Worm (Caenorhabditis elegans) whole organism, young adult: ENCODE measurements around the gene cyk-7.

ENCODE experiments used
- B0261.1 ChIP-seq: sonication (generic microtip); optimal IDR thresholded peaks from 2 replicates; lab custom pipeline; 2016; ENCODE audit warnings: mild to moderate bottlenecking, missing genetic modification characterization, moderate library complexity, missing compliant biosample characterization
- F39B2.1 ChIP-seq: fragments of 200-800 bp; sonication (Bioruptor generic); IDR thresholded peaks from 2 replicates; pipeline ENCODE4 v1.3.6; 2022; ENCODE audit warnings: missing genetic modification reagents, missing genetic modification characterization, missing compliant biosample characterization
- K11D2.4 ChIP-seq: fragments of 200-800 bp; sonication (Bioruptor generic); IDR thresholded peaks from 2 replicates; pipeline ENCODE4 v1.3.6; 2022; ENCODE audit warnings: missing genetic modification reagents, missing genetic modification characterization, missing compliant biosample characterization
- Y53G8AR.9 ChIP-seq: fragments of 200-800 bp; sonication (Bioruptor generic); conservative IDR thresholded peaks from 2 replicates; pipeline ENCODE4 v1.3.6; 2022; ENCODE audit warnings: missing genetic modification reagents, missing genetic modification characterization, missing compliant biosample characterization
- Y79H2A.3 ChIP-seq: fragments of 200-800 bp; sonication (Bioruptor generic); conservative IDR thresholded peaks from 2 replicates; pipeline ENCODE4 v1.3.6; 2022; ENCODE audit warnings: missing genetic modification reagents, missing genetic modification characterization, missing compliant biosample characterization
- atf-7 ChIP-seq: sonication (generic microtip); optimal IDR thresholded peaks from 2 replicates; lab custom pipeline; 2017; ENCODE audit warnings: mild to moderate bottlenecking, missing genetic modification characterization, missing compliant biosample characterization
- attf-5 ChIP-seq: fragments of 200-800 bp; sonication (Bioruptor generic); optimal IDR thresholded peaks from 2 replicates; lab custom pipeline; 2018; ENCODE audit warnings: mild to moderate bottlenecking, missing genetic modification characterization, missing compliant biosample characterization
- ccch-3 ChIP-seq: fragments of 200-800 bp; sonication (Bioruptor generic); optimal IDR thresholded peaks from 2 replicates; lab custom pipeline; 2018; ENCODE audit warnings: mild to moderate bottlenecking, missing genetic modification characterization, missing compliant biosample characterization
- cebp-2 ChIP-seq: fragments of 200-800 bp; sonication (Bioruptor generic); IDR thresholded peaks from 2 replicates; pipeline ENCODE4 v1.3.6; 2022; ENCODE audit warnings: missing genetic modification characterization, missing compliant biosample characterization
- ceh-100 ChIP-seq: fragments of 200-800 bp; sonication (Bioruptor generic); IDR thresholded peaks from 2 replicates; pipeline ENCODE4 v1.3.6; 2022; ENCODE audit warnings: missing genetic modification reagents, missing genetic modification characterization, missing compliant biosample characterization
- ceh-27 ChIP-seq: fragments of 200-800 bp; sonication (Bioruptor generic); optimal IDR thresholded peaks from 2 replicates; lab custom pipeline; 2018; ENCODE audit warnings: mild to moderate bottlenecking, missing genetic modification characterization, moderate library complexity, missing compliant biosample characterization
- ceh-40 ChIP-seq: fragments of 200-800 bp; sonication (Bioruptor generic); IDR thresholded peaks from 2 replicates; pipeline ENCODE4 v1.3.6; 2022; ENCODE audit warnings: missing genetic modification characterization, missing compliant biosample characterization
- ceh-79 ChIP-seq: sonication (generic microtip); optimal IDR thresholded peaks from 2 replicates; lab custom pipeline; 2017; ENCODE audit warnings: mild to moderate bottlenecking, missing genetic modification characterization, missing compliant biosample characterization
- dpl-1 ChIP-seq: fragments of 150-350 bp; optimal IDR thresholded peaks from 2 replicates; lab custom pipeline; 2014; ENCODE audit warnings: missing biosample characterization, missing genetic modification reagents, missing genetic modification characterization
- ekl-4 ChIP-seq: fragments of 200-800 bp; sonication (Bioruptor generic); IDR thresholded peaks from 2 replicates; pipeline ENCODE4 v1.3.6; 2022; ENCODE audit warnings: missing genetic modification reagents, missing genetic modification characterization, missing compliant biosample characterization
- ets-4 ChIP-seq: fragments of 200-800 bp; sonication (Bioruptor generic); optimal IDR thresholded peaks from 2 replicates; lab custom pipeline; 2018; ENCODE audit warnings: mild to moderate bottlenecking, missing genetic modification characterization, missing compliant biosample characterization
- fkh-3 ChIP-seq: sonication (generic microtip); optimal IDR thresholded peaks from 2 replicates; lab custom pipeline; 2016; ENCODE audit warnings: mild to moderate bottlenecking, missing genetic modification characterization, missing compliant biosample characterization
- gei-17 ChIP-seq: fragments of 200-800 bp; sonication (Bioruptor generic); optimal IDR thresholded peaks from 2 replicates; lab custom pipeline; 2018; ENCODE audit warnings: mild to moderate bottlenecking, missing genetic modification characterization, missing compliant biosample characterization
- him-1 ChIP-seq: sonication (generic microtip); optimal IDR thresholded peaks from 2 replicates; lab custom pipeline; 2016; ENCODE audit warnings: missing genotype, missing genetic modification reagents, missing genetic modification characterization, missing compliant biosample characterization
- hlh-12 ChIP-seq: sonication (generic microtip); optimal IDR thresholded peaks from 2 replicates; lab custom pipeline; 2016; ENCODE audit warnings: missing genetic modification characterization, missing compliant biosample characterization
- hsf-1 ChIP-seq: fragments of 200-800 bp; sonication (Bioruptor generic); IDR thresholded peaks from 2 replicates; pipeline ENCODE4 v1.3.6; 2022; ENCODE audit warnings: missing genetic modification reagents, missing genetic modification characterization, missing compliant biosample characterization
- let-607 ChIP-seq, 2 experiments: fragments of 200-800 bp in 1 of 2; sonication (Bioruptor generic) in 1 of 2; sonication (generic microtip) in 1 of 2; optimal IDR thresholded peaks; 2 replicates each; lab custom pipeline; 2016 to 2018; ENCODE audit warnings: mild to moderate bottlenecking in 2 of 2, missing compliant biosample characterization in 2 of 2, missing genetic modification characterization in 2 of 2, moderate library complexity in 2 of 2, missing genotype in 1 of 2
- lin-35 ChIP-seq, 3 experiments: fragments of 150-350 bp in 2 of 3; sonication (generic microtip) in 1 of 3; optimal IDR thresholded peaks; 2 replicates each; lab custom pipeline; 2014 to 2018; ENCODE audit warnings: missing biosample characterization in 3 of 3, missing genetic modification characterization in 3 of 3, missing genetic modification reagents in 3 of 3
- lir-1 ChIP-seq: fragments of 200-800 bp; sonication (Bioruptor generic); conservative IDR thresholded peaks from 2 replicates; pipeline ENCODE4 v1.3.6; 2022; ENCODE audit warnings: missing genetic modification reagents, missing genetic modification characterization, missing compliant biosample characterization
- lsl-1 ChIP-seq: fragments of 200-800 bp; sonication (Bioruptor generic); optimal IDR thresholded peaks from 2 replicates; lab custom pipeline; 2018; ENCODE audit warnings: mild to moderate bottlenecking, missing genetic modification characterization, moderate library complexity, missing compliant biosample characterization
- mcd-1 ChIP-seq: fragments of 200-800 bp; sonication (Bioruptor generic); IDR thresholded peaks from 2 replicates; pipeline ENCODE4 v1.3.6; 2022; ENCODE audit warnings: missing genetic modification reagents, missing genetic modification characterization, missing compliant biosample characterization
- mes-4 ChIP-seq: sonication (generic microtip); optimal IDR thresholded peaks from 2 replicates; lab custom pipeline; 2016; ENCODE audit warnings: missing genotype, missing genetic modification characterization, missing compliant biosample characterization
- nfya-2 ChIP-seq: fragments of 200-800 bp; sonication (Bioruptor generic); IDR thresholded peaks from 2 replicates; pipeline ENCODE4 v1.3.6; 2022; ENCODE audit warnings: missing genetic modification reagents, missing genetic modification characterization, missing compliant biosample characterization
- nhr-80 ChIP-seq: sonication (generic microtip); optimal IDR thresholded peaks from 2 replicates; lab custom pipeline; 2016; ENCODE audit warnings: missing genetic modification characterization, missing compliant biosample characterization
- repo-1 ChIP-seq: sonication (generic microtip); optimal IDR thresholded peaks from 2 replicates; lab custom pipeline; 2017; ENCODE audit warnings: mild to moderate bottlenecking, missing genetic modification characterization, missing compliant biosample characterization
- snpc-1.3 ChIP-seq: sonication (generic microtip); optimal IDR thresholded peaks from 2 replicates; lab custom pipeline; 2017; ENCODE audit warnings: missing genetic modification characterization, mild to moderate bottlenecking, missing compliant biosample characterization, antibody characterized with exemption, moderate library complexity, missing genotype, missing genetic modification reagents; ENCODE audit not compliant: insufficient read depth
- somi-1 ChIP-seq: fragments of 200-800 bp; sonication (Bioruptor generic); optimal IDR thresholded peaks from 2 replicates; lab custom pipeline; 2018; ENCODE audit warnings: mild to moderate bottlenecking, missing genetic modification characterization, missing compliant biosample characterization
- sptf-2 ChIP-seq: fragments of 200-800 bp; sonication (Bioruptor generic); optimal IDR thresholded peaks from 2 replicates; lab custom pipeline; 2018; ENCODE audit warnings: mild to moderate bottlenecking, missing genetic modification characterization, missing compliant biosample characterization
- tbx-9 ChIP-seq: sonication (generic microtip); optimal IDR thresholded peaks from 2 replicates; lab custom pipeline; 2016; ENCODE audit warnings: borderline replicate concordance, missing genetic modification characterization, inconsistent platforms, missing compliant biosample characterization
- tlf-1 ChIP-seq: fragments of 200-800 bp; sonication (Bioruptor generic); optimal IDR thresholded peaks from 2 replicates; lab custom pipeline; 2018; ENCODE audit warnings: mild to moderate bottlenecking, missing genetic modification characterization, missing compliant biosample characterization
- zfh-2 ChIP-seq: fragments of 200-800 bp; sonication (Bioruptor generic); conservative IDR thresholded peaks from 2 replicates; pipeline ENCODE4 v1.3.6; 2022; ENCODE audit warnings: missing genetic modification reagents, missing genetic modification characterization, missing compliant biosample characterization
- zim-3 ChIP-seq: sonication (generic microtip); optimal IDR thresholded peaks from 2 replicates; lab custom pipeline; 2017; ENCODE audit warnings: mild to moderate bottlenecking, missing genetic modification characterization, moderate library complexity, missing compliant biosample characterization
- ztf-25 ChIP-seq: fragments of 200-800 bp; sonication (Bioruptor generic); IDR thresholded peaks from 2 replicates; pipeline ENCODE4 v1.3.6; 2022; ENCODE audit warnings: missing genetic modification reagents, missing genetic modification characterization, missing compliant biosample characterization

The cyk-7 gene

DNA sequence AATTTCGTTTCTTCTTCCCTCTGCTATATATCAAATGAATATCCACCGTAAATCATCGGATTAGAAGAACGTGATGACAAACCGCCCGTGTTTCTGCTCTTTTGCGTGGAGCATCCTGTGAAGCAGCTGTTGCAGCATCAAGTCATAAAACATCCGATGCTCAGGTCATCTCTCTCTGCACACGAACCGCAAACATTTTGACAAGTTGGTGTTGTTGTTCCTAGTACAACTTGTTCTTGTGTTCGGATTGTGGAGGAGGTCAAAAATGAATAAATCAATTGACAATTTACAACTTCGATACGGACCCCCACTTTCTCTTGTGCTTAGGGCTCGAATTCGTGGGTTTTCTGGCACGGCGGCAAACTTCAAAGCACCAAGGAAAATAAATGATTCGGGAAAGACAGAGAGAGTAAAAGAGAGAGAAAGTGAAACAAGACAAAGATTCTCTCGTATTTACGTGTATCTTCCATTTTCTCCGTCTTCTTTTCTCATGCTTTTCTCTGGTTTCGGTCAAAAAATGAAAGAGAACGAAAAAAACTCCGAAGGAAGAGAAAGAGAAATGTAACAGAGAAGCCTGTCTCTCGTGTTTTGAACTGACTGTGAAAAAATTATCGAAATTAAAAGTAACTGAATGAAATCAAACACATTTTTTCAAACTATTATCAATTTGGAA lies 14.5 kb downstream of the cyk-7 start:
- TF ChIP-seq ztf-25 (GFP tag; lab: Robert Waterston, UW): no peak
- no peak for TF ChIP-seq dpl-1 (GFP tag; lab: Kevin White, UChicago)
- no peak for TF ChIP-seq attf-5 (GFP tag; lab: Kevin White, UChicago)
- TF ChIP-seq sptf-2 (GFP tag; lab: Kevin White, UChicago): no peak
- TF ChIP-seq lsl-1 (GFP tag; lab: Kevin White, UChicago): no peak
- no peak for TF ChIP-seq gei-17 (GFP tag; lab: Kevin White, UChicago)
- no peak for TF ChIP-seq mcd-1 (GFP tag; lab: Robert Waterston, UW)
- TF ChIP-seq atf-7 (tag; lab: Kevin White, UChicago): no peak
- TF ChIP-seq Y53G8AR.9 (GFP tag; lab: Robert Waterston, UW): no peak
- no peak for TF ChIP-seq hlh-12 (tag; lab: Kevin White, UChicago)
- TF ChIP-seq ceh-40 (GFP tag; lab: Robert Waterston, UW): no peak
- TF ChIP-seq K11D2.4 (GFP tag; lab: Robert Waterston, UW): no peak
- TF ChIP-seq fkh-3 (tag; lab: Kevin White, UChicago): no peak
- TF ChIP-seq Y79H2A.3: no peak
- TF ChIP-seq tlf-1 (GFP tag; lab: Kevin White, UChicago): no peak

DNA sequence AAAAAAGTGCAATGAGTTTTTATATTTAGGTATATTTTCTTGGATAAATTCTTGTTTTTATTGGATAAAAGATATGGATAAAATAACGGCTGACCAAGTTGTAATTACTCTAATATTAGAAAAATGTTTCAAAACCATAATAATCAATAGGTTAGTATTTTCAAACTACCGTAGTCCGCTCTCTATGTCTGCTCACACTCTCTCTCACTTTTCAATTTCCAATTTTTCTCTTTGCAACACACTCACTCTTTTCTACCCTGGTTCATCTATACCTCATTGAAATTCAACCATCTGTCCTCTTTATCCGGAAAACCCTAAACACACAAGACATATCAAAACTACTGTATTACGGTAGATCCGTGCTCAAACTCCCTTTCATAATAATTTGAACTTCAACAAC lies 15.9 kb downstream of the cyk-7 start:
- TF ChIP-seq zim-3 (tag; lab: Kevin White, UChicago) (no peak), lir-1 (GFP tag; lab: Robert Waterston, UW) (no peak), B0261.1 (tag; lab: Kevin White, UChicago) (no peak), F39B2.1 (GFP tag; lab: Robert Waterston, UW) (no peak), somi-1 (no peak), repo-1 (no peak), ceh-27 (GFP tag; lab: Kevin White, UChicago) (no peak), snpc-1.3 (tag; lab: Kevin White, UChicago) (no peak)
- TF ChIP-seq, all 124 proteins: peak for 0

DNA sequence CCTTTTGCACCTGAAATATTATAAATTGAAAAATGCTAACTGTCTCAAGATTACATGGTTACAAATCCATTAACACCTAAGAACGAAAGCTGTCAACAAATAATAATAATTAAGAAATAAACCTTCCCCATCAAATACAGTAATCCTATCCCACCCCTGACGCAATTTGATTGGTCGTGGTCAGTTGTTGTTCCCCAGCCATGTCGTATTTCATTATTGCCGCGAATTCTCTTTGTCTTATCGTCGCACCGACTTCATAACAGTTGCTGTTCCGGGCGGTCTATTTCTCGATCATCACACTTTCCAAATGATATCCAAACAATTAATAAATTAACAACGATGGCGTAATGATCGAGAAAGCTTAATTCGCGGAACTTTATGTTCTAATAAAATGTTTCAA lies 16.7 kb downstream of the cyk-7 start:
- TF ChIP-seq ceh-79 (tag; lab: Kevin White, UChicago) (no peak), let-607 (tag; optimal IDR thresholded peaks at IDR 0.05; lab: Kevin White, UChicago) (no peak), ceh-100 (GFP tag; lab: Robert Waterston, UW) (no peak), him-1 (tag; lab: Kevin White, UChicago) (no peak), nfya-2 (GFP tag; lab: Robert Waterston, UW) (no peak), ekl-4 (no peak), zim-3 (tag; lab: Kevin White, UChicago) (no peak), cebp-2 (GFP tag; lab: Robert Waterston, UW) (no peak), tbx-9 (no peak), tlf-1 (GFP tag; lab: Kevin White, UChicago) (no peak), hsf-1 (no peak), ccch-3 (GFP tag; lab: Kevin White, UChicago) (no peak), lir-1 (GFP tag; lab: Robert Waterston, UW) (no peak), ets-4 (GFP tag; lab: Kevin White, UChicago) (no peak), lin-35 (GFP tag; optimal IDR thresholded peaks at IDR 0.05; lab: Kevin White, UChicago) (no peak), mes-4 (tag; lab: Kevin White, UChicago) (no peak), nhr-80 (no peak), zfh-2 (no peak)
